Fruit fly (Drosophila melanogaster): ENCODE data around the gene Thor.

Gene Thor

DNA sequence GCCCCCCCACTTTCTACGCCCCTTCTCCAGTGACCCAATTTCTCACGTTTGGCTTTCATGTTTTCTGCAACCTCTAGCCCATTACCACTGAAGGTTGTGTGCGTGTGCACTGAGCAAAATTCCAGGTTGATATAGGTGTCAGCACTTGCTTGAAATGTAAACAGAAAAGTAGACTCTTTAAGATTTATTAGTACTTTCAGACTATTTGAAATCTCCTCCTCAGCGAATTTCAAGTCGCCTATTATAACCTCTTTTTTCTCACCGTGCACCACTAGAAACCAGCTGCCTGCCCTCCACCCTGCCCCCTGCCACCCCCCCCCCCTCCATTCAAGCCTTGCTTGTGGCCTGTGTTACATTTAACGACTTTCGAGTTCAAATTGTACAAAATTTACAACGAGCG, 43.1 kb upstream of the Thor start:
- TF ChIP-seq CG13424 (tag; optimal IDR thresholded peaks at IDR 0.05) (peak; percentile 39), D (optimal IDR thresholded peaks at IDR 0.05) (no peak), D (GFP tag; optimal IDR thresholded peaks at IDR 0.05) (peak; percentile 45), gro (GFP tag; optimal IDR thresholded peaks at IDR 0.05) (no peak), Meics (GFP tag; optimal IDR thresholded peaks at IDR 0.05) (no peak), Hr39 (optimal IDR thresholded peaks at IDR 0.05) (no peak), Atf-2 (GFP tag; optimal IDR thresholded peaks at IDR 0.05) (no peak), CG13296 (GFP tag; optimal IDR thresholded peaks at IDR 0.05) (no peak), CG17359 (tag; optimal IDR thresholded peaks at IDR 0.05) (peak; percentile 59), ken (GFP tag; IDR thresholded peaks at IDR 0.05) (peak; percentile 51; the same call in 1 of the 3 replicates), E2f2 (GFP tag; IDR thresholded peaks at IDR 0.05) (peak; percentile 31; the same call in 1 of the 2 replicates), Rx (GFP tag; IDR thresholded peaks at IDR 0.05) (peak; percentile 54), Dfd (GFP tag; optimal IDR thresholded peaks at IDR 0.05) (no peak), CG4404 (GFP tag; IDR thresholded peaks at IDR 0.05) (peak; percentile 32), chn (GFP tag; optimal IDR thresholded peaks at IDR 0.05) (peak; percentile 9), CoRest (tag; optimal IDR thresholded peaks at IDR 0.05) (peak; percentile 13), CG10959 (GFP tag; IDR thresholded peaks at IDR 0.05) (peak; percentile 64), CG13775 (GFP tag; optimal IDR thresholded peaks at IDR 0.05) (no peak), tgo (GFP tag; IDR thresholded peaks at IDR 0.05) (peak; percentile 57), HLH54F (GFP tag; optimal IDR thresholded peaks at IDR 0.05) (no peak), hb (GFP tag; IDR thresholded peaks at IDR 0.05; ENCODE audit: partially characterized antibody) (no peak), h (optimal IDR thresholded peaks at IDR 0.05) (no peak), zen (tag; optimal IDR thresholded peaks at IDR 0.05) (no peak), Side (GFP tag; optimal IDR thresholded peaks at IDR 0.05) (peak; percentile 6), D19A (tag; optimal IDR thresholded peaks at IDR 0.05) (peak; percentile 8), zf30C (GFP tag; optimal IDR thresholded peaks at IDR 0.05) (no peak), Gsc (GFP tag; IDR thresholded peaks at IDR 0.05) (0 out of 2 replicates have a peak, but pooled peaks have one; percentile 31), CrebB (tag; optimal IDR thresholded peaks at IDR 0.05) (no peak), CG34224 (GFP tag; IDR thresholded peaks at IDR 0.05; ENCODE audit: partially characterized antibody) (no peak), Chrac-16 (GFP tag; optimal IDR thresholded peaks at IDR 0.05) (peak; percentile 26), sd (tag; optimal IDR thresholded peaks at IDR 0.05) (no peak), CTCF (GFP tag; optimal IDR thresholded peaks at IDR 0.05) (no peak), HLH3B (GFP tag; IDR thresholded peaks at IDR 0.05) (peak; percentile 78), Xbp1 (GFP tag; optimal IDR thresholded peaks at IDR 0.05) (peak; percentile 37), CG4424 (GFP tag; optimal IDR thresholded peaks at IDR 0.05) (peak; percentile 58), MBD-R2 (GFP tag; IDR thresholded peaks at IDR 0.05) (no peak; the same call in 1 of the 2 replicates), onecut (GFP tag; IDR thresholded peaks at IDR 0.05) (peak; percentile 59), Dref (GFP tag; IDR thresholded peaks at IDR 0.05) (no peak), CG8924 (tag; optimal IDR thresholded peaks at IDR 0.05) (peak; percentile 26), row (GFP tag; IDR thresholded peaks at IDR 0.05) (peak; percentile 64), CG43689 (GFP tag; IDR thresholded peaks at IDR 0.05) (no peak), CG16779 (GFP tag; IDR thresholded peaks at IDR 0.05) (no peak), H2.0 (GFP tag; IDR thresholded peaks at IDR 0.05) (peak; percentile 19; the same call in 1 of the 2 replicates), unc-4 (GFP tag; IDR thresholded peaks at IDR 0.05; ENCODE audit: partially characterized antibody) (no peak), ci (GFP tag; IDR thresholded peaks at IDR 0.05) (peak; percentile 75; the same call in 2 of the 3 replicates), CG8281 (tag; optimal IDR thresholded peaks at IDR 0.05) (no peak), CG32532 (GFP tag; IDR thresholded peaks at IDR 0.05) (0 out of 2 replicates have a peak, but pooled peaks have one; percentile 25), E2f1 (GFP tag; IDR thresholded peaks at IDR 0.05) (peak; percentile 39; the same call in 1 of the 2 replicates), CG1602 (GFP tag; optimal IDR thresholded peaks at IDR 0.05) (peak; percentile 2), cas (GFP tag; IDR thresholded peaks at IDR 0.05) (no peak), CG11504 (tag; optimal IDR thresholded peaks at IDR 0.05) (peak; percentile 60), sc (optimal IDR thresholded peaks at IDR 0.05) (no peak), sc (GFP tag; optimal IDR thresholded peaks at IDR 0.05) (peak; percentile 2), btn (GFP tag; optimal IDR thresholded peaks at IDR 0.05) (no peak)
